Worm (Caenorhabditis elegans): ENCODE measurements around the gene gtf-2H3.

DNA sequence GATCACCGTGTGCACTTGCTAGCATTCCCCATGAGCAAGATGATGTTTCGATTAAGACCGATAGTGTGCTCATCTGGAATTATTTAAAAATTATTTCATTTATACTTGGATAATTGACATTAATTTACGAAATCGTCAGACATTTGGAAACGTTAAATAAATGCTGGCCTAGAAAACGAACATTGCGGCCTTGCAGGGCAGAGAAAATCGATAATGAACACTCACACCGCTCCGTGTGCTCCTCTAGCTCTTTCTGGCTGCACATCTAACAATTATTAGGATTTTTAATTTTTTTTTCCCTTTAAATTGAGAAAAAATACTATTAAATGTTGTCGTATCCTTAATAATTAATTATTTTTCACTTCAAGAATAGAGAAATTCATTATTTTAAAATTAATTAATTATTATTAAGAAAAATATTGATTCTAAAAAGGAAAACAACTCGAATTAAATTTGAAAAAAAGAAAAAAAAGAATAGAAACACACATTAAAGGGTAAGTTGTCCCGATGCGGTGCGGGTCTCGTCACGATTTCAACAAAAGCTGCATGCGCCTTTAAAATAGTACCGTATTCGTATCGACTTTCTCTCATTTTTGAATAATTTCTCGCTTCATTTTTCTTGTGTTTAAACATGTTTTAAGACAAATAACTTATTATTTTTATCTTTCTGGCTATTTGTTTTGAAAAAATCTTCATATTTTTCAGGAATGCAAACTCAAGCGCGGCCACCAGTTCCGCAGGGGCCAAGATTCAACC is at the start of gene gtf-2H3, which contains the start of gene ham-3:
- TF ChIP-seq fkh-10 (GFP tag; optimal IDR thresholded peaks at IDR 0.05): no peak
- no peak for TF ChIP-seq nhr-12 (tag; optimal IDR thresholded peaks at IDR 0.05)
- no peak for TF ChIP-seq C34B4.2 (tag; optimal IDR thresholded peaks at IDR 0.05)
- no peak for TF ChIP-seq pax-3 (tag; optimal IDR thresholded peaks at IDR 0.05)

Measured in whole organism, L1 larva.